Fruit fly (Drosophila melanogaster): Measurements from ENCODE around the gene CG42266.

Gene CG42266

DNA sequence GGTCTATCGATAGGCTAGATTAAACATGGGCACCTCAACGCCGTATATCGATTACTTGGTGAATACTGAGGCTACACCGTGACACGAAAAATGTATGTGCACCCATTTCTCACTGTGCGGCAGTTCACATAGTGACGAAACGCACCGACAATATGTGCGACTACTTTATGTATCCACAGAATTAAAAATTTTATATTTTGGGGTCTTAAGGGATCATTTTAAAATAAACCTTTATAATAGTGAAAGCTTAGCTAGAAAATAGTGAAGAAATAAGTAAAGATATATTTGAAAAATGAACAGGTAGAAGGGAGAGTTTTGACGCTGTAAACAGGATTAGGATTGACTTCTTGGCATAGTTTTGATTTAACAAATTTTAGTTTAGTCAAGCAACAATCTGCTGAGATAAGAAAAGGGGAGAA, 11.1 kb downstream of the CG42266 start, which contains the start of gene mRpL4 (continued):
- TF ChIP-seq Poxn (GFP tag; IDR thresholded peaks at IDR 0.05) (no peak), NFAT (GFP tag; IDR thresholded peaks at IDR 0.05) (peak; percentile 83), dimm (GFP tag; IDR thresholded peaks at IDR 0.05) (no peak), Scr (GFP tag; IDR thresholded peaks at IDR 0.05; ENCODE audit: partially characterized antibody) (peak; percentile 99), bab2 (GFP tag; optimal IDR thresholded peaks at IDR 0.05) (peak; percentile 70), Abd-B (GFP tag; optimal IDR thresholded peaks at IDR 0.05) (peak; percentile 72), HmgD (GFP tag; optimal IDR thresholded peaks at IDR 0.05) (peak; percentile 79), CG1647 (GFP tag; optimal IDR thresholded peaks at IDR 0.05) (peak; percentile 46), Awh (GFP tag; IDR thresholded peaks at IDR 0.05) (0 out of 2 replicates have a peak, but pooled peaks have one; percentile 20), Hand (GFP tag; optimal IDR thresholded peaks at IDR 0.05) (no peak), ind (GFP tag; optimal IDR thresholded peaks at IDR 0.05) (peak; percentile 75), CG13296 (GFP tag; optimal IDR thresholded peaks at IDR 0.05) (peak; percentile 48), CG42726 (GFP tag; IDR thresholded peaks at IDR 0.05; ENCODE audit: partially characterized antibody) (peak; percentile 99), da (GFP tag; optimal IDR thresholded peaks at IDR 0.05) (no peak), CG14441 (GFP tag; IDR thresholded peaks at IDR 0.05) (peak; percentile 64), kah (GFP tag; optimal IDR thresholded peaks at IDR 0.05) (no peak), croc (GFP tag; conservative IDR thresholded peaks at IDR 0.05) (no peak), CG1233 (GFP tag; optimal IDR thresholded peaks at IDR 0.05) (peak; percentile 44), CG34422 (GFP tag; IDR thresholded peaks at IDR 0.05) (no peak; the same call in none of the 3 replicates), CG14050 (GFP tag; IDR thresholded peaks at IDR 0.05) (no peak), fd102C (GFP tag; optimal IDR thresholded peaks at IDR 0.05) (peak; percentile 33), CG4730 (GFP tag; IDR thresholded peaks at IDR 0.05) (peak; percentile 47; the same call in 1 of the 2 replicates), gro (GFP tag; optimal IDR thresholded peaks at IDR 0.05) (peak; percentile 68), CG12769 (tag; optimal IDR thresholded peaks at IDR 0.05) (peak; percentile 56), Optix (GFP tag; IDR thresholded peaks at IDR 0.05) (peak; percentile 39; the same call in 2 of the 3 replicates), CG10274 (GFP tag; optimal IDR thresholded peaks at IDR 0.05) (no peak), CG15073 (GFP tag; optimal IDR thresholded peaks at IDR 0.05) (peak; percentile 36), Ravus (GFP tag; IDR thresholded peaks at IDR 0.05) (no peak), Oaz (GFP tag; IDR thresholded peaks at IDR 0.05) (peak; percentile 58), H15 (GFP tag; IDR thresholded peaks at IDR 0.05) (peak; percentile 65; the same call in 2 of the 3 replicates), CG10462 (GFP tag; optimal IDR thresholded peaks at IDR 0.05) (peak; percentile 52), gcm (GFP tag; optimal IDR thresholded peaks at IDR 0.05) (no peak), mam (GFP tag; optimal IDR thresholded peaks at IDR 0.05) (peak; percentile 87), Dfd (GFP tag; optimal IDR thresholded peaks at IDR 0.05) (no peak), Mrtf (GFP tag; IDR thresholded peaks at IDR 0.05) (no peak; the same call in 2 of the 3 replicates), CG4360 (GFP tag; IDR thresholded peaks at IDR 0.05) (no peak; the same call in 1 of the 2 replicates), unpg (GFP tag; optimal IDR thresholded peaks at IDR 0.05) (peak; percentile 60), Gsc (GFP tag; IDR thresholded peaks at IDR 0.05) (no peak), eve (GFP tag; optimal IDR thresholded peaks at IDR 0.05) (peak in 1 of 2 experiments; percentile 61), CG3847 (GFP tag; IDR thresholded peaks at IDR 0.05) (peak; percentile 66), Dp (GFP tag; optimal IDR thresholded peaks at IDR 0.05) (peak; percentile 48), lmd (GFP tag; IDR thresholded peaks at IDR 0.05) (peak; percentile 76), h (optimal IDR thresholded peaks at IDR 0.05) (no peak), maf-S (GFP tag; optimal IDR thresholded peaks at IDR 0.05) (peak; percentile 77), CG11085 (GFP tag; IDR thresholded peaks at IDR 0.05) (0 out of 2 replicates have a peak, but pooled peaks have one; percentile 18), PHDP (tag; optimal IDR thresholded peaks at IDR 0.05) (no peak), scrt (GFP tag; optimal IDR thresholded peaks at IDR 0.05) (no peak), odd (GFP tag; optimal IDR thresholded peaks at IDR 0.05) (no peak), dmrt11E (tag; optimal IDR thresholded peaks at IDR 0.05) (peak; percentile 46), klu (GFP tag; IDR thresholded peaks at IDR 0.05) (no peak), bowl (GFP tag; IDR thresholded peaks at IDR 0.05) (no peak), tio (GFP tag; optimal IDR thresholded peaks at IDR 0.05) (peak; percentile 53)

All from whole organism, embryonic.